Worm (Caenorhabditis elegans) whole organism, mixed stage, embryonic: Measurements from ENCODE around the gene Y39B6A.7.
A peak's percentile ranks its signal among the peaks of the same experiment; 100 is the strongest.

Experiments
- M03D4.4 ChIP-seq: sonication (generic microtip); optimal IDR thresholded peaks from 2 replicates; lab custom pipeline; 2017; ENCODE audit warnings: mild to moderate bottlenecking, missing genetic modification characterization, missing compliant biosample characterization
- ceh-83 ChIP-seq: fragments of 200-800 bp; sonication (Bioruptor generic); optimal IDR thresholded peaks from 2 replicates; lab custom pipeline; 2018; ENCODE audit warnings: mild to moderate bottlenecking, missing genetic modification characterization, missing compliant biosample characterization
- ces-1 ChIP-seq: fragments of 150-350 bp; optimal IDR thresholded peaks from 2 replicates; lab custom pipeline; 2014; ENCODE audit warnings: missing biosample characterization, missing genetic modification reagents, missing genetic modification characterization
- drap-1 ChIP-seq: fragments of 200-800 bp; sonication (Bioruptor generic); optimal IDR thresholded peaks from 3 replicates; lab custom pipeline; 2018; ENCODE audit warnings: mild to moderate bottlenecking, missing genetic modification characterization, missing compliant biosample characterization
- elt-3 ChIP-seq: fragments of 150-350 bp; optimal IDR thresholded peaks from 2 replicates; lab custom pipeline; 2014; ENCODE audit warnings: missing biosample characterization, missing genetic modification characterization
- lsy-2 ChIP-seq: fragments of 150-350 bp; optimal IDR thresholded peaks from 2 replicates; lab custom pipeline; 2014; ENCODE audit warnings: missing biosample characterization, missing genetic modification characterization
- mep-1 ChIP-seq: fragments of 150-350 bp; optimal IDR thresholded peaks from 2 replicates; lab custom pipeline; 2017; ENCODE audit warnings: missing biosample characterization, missing genetic modification reagents, missing genetic modification characterization, inconsistent platforms
- nhr-12 ChIP-seq: fragments of 150-350 bp; optimal IDR thresholded peaks from 2 replicates; lab custom pipeline; 2014; ENCODE audit warnings: missing biosample characterization, missing genetic modification characterization
- nhr-237 ChIP-seq: fragments of 150-350 bp; optimal IDR thresholded peaks from 2 replicates; lab custom pipeline; 2014; ENCODE audit warnings: missing biosample characterization, missing genetic modification characterization
- snpc-4 ChIP-seq: fragments of 150-350 bp; optimal IDR thresholded peaks from 2 replicates; lab custom pipeline; 2014; ENCODE audit warnings: missing biosample characterization, missing genetic modification characterization
- unc-39 ChIP-seq: fragments of 150-350 bp; optimal IDR thresholded peaks from 2 replicates; lab custom pipeline; 2014; ENCODE audit warnings: missing biosample characterization, missing genetic modification characterization
- zip-8 ChIP-seq: fragments of 150-350 bp; optimal IDR thresholded peaks from 2 replicates; lab custom pipeline; 2014; ENCODE audit warnings: missing biosample characterization, missing genetic modification characterization
- ztf-11 ChIP-seq: fragments of 150-350 bp; optimal IDR thresholded peaks from 2 replicates; lab custom pipeline; 2014; ENCODE audit warnings: missing biosample characterization, missing genetic modification characterization

DNA sequence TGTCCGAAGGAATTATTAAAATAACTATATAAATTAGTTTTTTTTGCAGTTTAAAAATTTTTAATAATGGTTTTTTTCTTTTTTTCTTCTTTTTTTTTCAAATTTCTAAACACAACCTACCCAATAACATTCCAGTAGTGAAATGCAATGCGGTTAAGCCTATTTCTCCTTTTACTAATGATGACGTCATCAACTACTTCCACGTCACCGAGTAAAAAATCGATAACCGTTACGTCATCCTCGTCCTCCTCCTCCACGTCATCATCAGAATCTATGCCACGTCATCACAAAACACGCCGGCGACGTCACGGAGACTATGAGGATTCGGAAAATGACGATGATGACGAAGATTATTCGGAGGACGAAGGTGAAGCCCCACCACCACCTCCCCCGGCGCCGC is 25.7 kb upstream of the Y39B6A.7 start, which contains the start of gene hot-2:
- TF ChIP-seq elt-3 (tag; lab: Kevin White, UChicago) (no peak), nhr-12 (tag; lab: Kevin White, UChicago) (no peak), zip-8 (tag; lab: Kevin White, UChicago) (peak; percentile 98), lsy-2 (tag; lab: Kevin White, UChicago) (no peak), M03D4.4 (tag; lab: Kevin White, UChicago) (no peak), ceh-83 (GFP tag; lab: Kevin White, UChicago) (no peak), mep-1 (tag; lab: Kevin White, UChicago) (no peak), nhr-237 (tag; lab: Kevin White, UChicago) (no peak), snpc-4 (tag; lab: Kevin White, UChicago) (no peak), ces-1 (GFP tag; lab: Kevin White, UChicago) (no peak), ztf-11 (no peak), unc-39 (tag; lab: Kevin White, UChicago) (no peak), drap-1 (GFP tag; lab: Kevin White, UChicago) (no peak)
